Fruit fly (Drosophila melanogaster) whole organism, embryonic: ENCODE results near the gene CG1309.

Source experiments
- Aef1 ChIP-seq: fragments of 200-800 bp; sonication (Bioruptor generic); IDR thresholded peaks from 3 replicates; pipeline ENCODE4 v1.3.6; 2022; ENCODE audit warnings: missing biosample characterization, missing genetic modification characterization
- CG10565 ChIP-seq: fragments of 200-800 bp; sonication (Bioruptor generic); optimal IDR thresholded peaks from 3 replicates; lab custom pipeline; 2016; ENCODE audit warnings: missing biosample characterization, mild to moderate bottlenecking, missing genetic modification characterization
- CG12155 ChIP-seq: fragments of 200-800 bp; sonication (Bioruptor generic); optimal IDR thresholded peaks from 3 replicates; lab custom pipeline; 2016; ENCODE audit warnings: missing biosample characterization, missing genetic modification characterization
- CG12219 ChIP-seq: fragments of 200-800 bp; sonication (Bioruptor generic); optimal IDR thresholded peaks from 3 replicates; lab custom pipeline; 2018; ENCODE audit warnings: missing biosample characterization, mild to moderate bottlenecking, missing genetic modification characterization
- CG12391 ChIP-seq: fragments of 200-800 bp; sonication (Bioruptor generic); optimal IDR thresholded peaks from 3 replicates; lab custom pipeline; 2018; ENCODE audit warnings: missing biosample characterization, mild to moderate bottlenecking, missing genetic modification characterization, moderate library complexity
- CG13775 ChIP-seq: fragments of 200-800 bp; sonication (Bioruptor generic); optimal IDR thresholded peaks from 3 replicates; lab custom pipeline; 2017; ENCODE audit warnings: missing biosample characterization, mild to moderate bottlenecking, missing genetic modification characterization
- CG1603 ChIP-seq: fragments of 200-800 bp; sonication (Bioruptor generic); optimal IDR thresholded peaks from 2 replicates; lab custom pipeline; 2019; ENCODE audit warnings: missing biosample characterization, mild to moderate bottlenecking, missing genetic modification characterization, moderate library complexity
- CG16813 ChIP-seq: fragments of 200-800 bp; sonication (Bioruptor generic); IDR thresholded peaks from 3 replicates; pipeline ENCODE4 v1.3.6; 2022; ENCODE audit warnings: missing biosample characterization, missing genetic modification characterization; ENCODE audit not compliant: partially characterized antibody
- CG17359 ChIP-seq: fragments of 200-800 bp; sonication (Bioruptor generic); optimal IDR thresholded peaks from 3 replicates; lab custom pipeline; 2018; ENCODE audit warnings: missing biosample characterization, mild to moderate bottlenecking, missing genetic modification characterization, moderate library complexity
- CG17385 ChIP-seq: fragments of 200-800 bp; sonication (Bioruptor generic); optimal IDR thresholded peaks from 3 replicates; lab custom pipeline; 2018; ENCODE audit warnings: missing biosample characterization, mild to moderate bottlenecking, missing genetic modification characterization
- CG17568 ChIP-seq: fragments of 200-800 bp; sonication (Bioruptor generic); optimal IDR thresholded peaks from 2 replicates; lab custom pipeline; 2018; ENCODE audit warnings: missing biosample characterization, mild to moderate bottlenecking, missing genetic modification characterization, moderate library complexity
- CG17829 ChIP-seq: fragments of 200-800 bp; optimal IDR thresholded peaks from 2 replicates; lab custom pipeline; 2019; ENCODE audit warnings: missing biosample characterization, mild to moderate bottlenecking, missing genetic modification characterization, moderate library complexity
- CG1832 ChIP-seq: fragments of 200-800 bp; sonication (Bioruptor generic); optimal IDR thresholded peaks from 2 replicates; lab custom pipeline; 2017; ENCODE audit warnings: missing biosample characterization, mild to moderate bottlenecking, missing genetic modification characterization, inconsistent platforms
- CG2199 ChIP-seq: fragments of 200-800 bp; sonication (Bioruptor generic); IDR thresholded peaks from 3 replicates; pipeline ENCODE4 v1.3.6; 2022; ENCODE audit warnings: missing biosample characterization, missing genetic modification characterization
- CG2712 ChIP-seq: fragments of 200-800 bp; optimal IDR thresholded peaks from 3 replicates; lab custom pipeline; 2019; ENCODE audit warnings: missing biosample characterization, mild to moderate bottlenecking, missing genetic modification characterization, moderate library complexity
- CG31441 ChIP-seq: fragments of 200-800 bp; sonication (Bioruptor generic); IDR thresholded peaks from 2 replicates; pipeline ENCODE4 v1.3.6; 2022; ENCODE audit warnings: missing biosample characterization, missing genetic modification characterization
- CG3726 ChIP-seq: fragments of 200-800 bp; sonication (Bioruptor generic); IDR thresholded peaks from 3 replicates; pipeline ENCODE4, ENCODE4 v1.3.6; 2022; ENCODE audit warnings: missing biosample characterization, missing genetic modification characterization
- CG4730 ChIP-seq: fragments of 200-800 bp; sonication (Bioruptor generic); IDR thresholded peaks from 2 replicates; pipeline ENCODE4 v1.3.6; 2022; ENCODE audit warnings: missing biosample characterization, missing genetic modification characterization
- CG6175 ChIP-seq: fragments of 200-800 bp; sonication (Bioruptor generic); IDR thresholded peaks from 3 replicates; pipeline ENCODE4 v1.3.6; 2022; ENCODE audit warnings: missing biosample characterization, missing genetic modification characterization
- CG6765 ChIP-seq: fragments of 200-800 bp; sonication (Bioruptor generic); optimal IDR thresholded peaks from 3 replicates; lab custom pipeline; 2017; ENCODE audit warnings: missing biosample characterization, mild to moderate bottlenecking, missing genetic modification characterization
- CG7271 ChIP-seq: fragments of 200-800 bp; sonication (Bioruptor generic); optimal IDR thresholded peaks from 2 replicates; lab custom pipeline; 2018; ENCODE audit warnings: missing biosample characterization, mild to moderate bottlenecking, missing genetic modification characterization, moderate library complexity
- CG7963 ChIP-seq: fragments of 200-800 bp; sonication (Bioruptor generic); IDR thresholded peaks from 3 replicates; pipeline ENCODE4 v1.3.6; 2022; ENCODE audit warnings: missing biosample characterization, missing genetic modification characterization; ENCODE audit not compliant: partially characterized antibody
- CG9797 ChIP-seq: fragments of 200-800 bp; sonication (Bioruptor generic); optimal IDR thresholded peaks from 3 replicates; lab custom pipeline; 2018; ENCODE audit warnings: missing biosample characterization, mild to moderate bottlenecking, missing genetic modification characterization
- CG9817 ChIP-seq: fragments of 200-800 bp; sonication (Bioruptor generic); optimal IDR thresholded peaks from 2 replicates; lab custom pipeline; 2018; ENCODE audit warnings: missing biosample characterization, mild to moderate bottlenecking, missing genetic modification characterization, moderate library complexity
- Dip3 ChIP-seq: fragments of 200-800 bp; sonication (Bioruptor generic); optimal IDR thresholded peaks from 3 replicates; lab custom pipeline; 2016; ENCODE audit warnings: missing biosample characterization, missing genetic modification characterization
- Dll ChIP-seq: fragments of 200-800 bp; sonication (Bioruptor generic); IDR thresholded peaks from 4 replicates; pipeline ENCODE4 v1.3.6; 2022; ENCODE audit warnings: missing biosample characterization, missing genetic modification characterization; ENCODE audit not compliant: partially characterized antibody
- ERR ChIP-seq: fragments of 200-800 bp; sonication (Bioruptor generic); optimal IDR thresholded peaks from 2 replicates; lab custom pipeline; 2016; ENCODE audit warnings: missing biosample characterization, missing genetic modification characterization
- Fer3 ChIP-seq: fragments of 200-800 bp; sonication (Bioruptor generic); optimal IDR thresholded peaks from 2 replicates; lab custom pipeline; 2018; ENCODE audit warnings: missing biosample characterization, mild to moderate bottlenecking, missing genetic modification characterization, moderate library complexity
- Lhr ChIP-seq: fragments of 200-800 bp; sonication (Bioruptor generic); optimal IDR thresholded peaks from 3 replicates; lab custom pipeline; 2017; ENCODE audit warnings: mild to moderate bottlenecking, missing biosample characterization, missing genetic modification reagents, missing genetic modification characterization
- Lpt ChIP-seq: fragments of >200 bp; optimal IDR thresholded peaks from 2 replicates; lab custom pipeline; 2018; ENCODE audit warnings: missing biosample characterization, missing genetic modification characterization
- Nf-YA ChIP-seq: fragments of 200-800 bp; sonication (Bioruptor generic); IDR thresholded peaks from 2 replicates; pipeline ENCODE4 v1.3.6; 2022; ENCODE audit warnings: missing biosample characterization, missing genetic modification characterization
- Pdp1 ChIP-seq, 2 experiments: fragments of 200-800 bp; sonication (Bioruptor generic); optimal IDR thresholded peaks; 3 replicates each; lab custom pipeline; 2016; ENCODE audit warnings: missing biosample characterization in 2 of 2, missing genetic modification characterization in 2 of 2, mild to moderate bottlenecking in 1 of 2, moderate library complexity in 1 of 2
- Ptx1 ChIP-seq: fragments of 200-800 bp; sonication (Bioruptor generic); IDR thresholded peaks from 2 replicates; pipeline ENCODE4 v1.3.6; 2022; ENCODE audit warnings: missing biosample characterization, missing genetic modification characterization
- Tbp ChIP-seq: fragments of >200 bp; optimal IDR thresholded peaks from 2 replicates; lab custom pipeline; 2018; ENCODE audit warnings: missing biosample characterization, missing genetic modification characterization
- ash1 ChIP-seq: fragments of 200-800 bp; sonication (Bioruptor generic); optimal IDR thresholded peaks from 2 replicates; lab custom pipeline; 2018; ENCODE audit warnings: missing biosample characterization, mild to moderate bottlenecking, missing genetic modification characterization
- bab2 ChIP-seq: fragments of 200-800 bp; sonication (Bioruptor generic); optimal IDR thresholded peaks from 2 replicates; lab custom pipeline; 2016; ENCODE audit warnings: missing biosample characterization, missing genetic modification characterization
- bowl ChIP-seq: fragments of 200-800 bp; sonication (Bioruptor generic); IDR thresholded peaks from 2 replicates; pipeline ENCODE4 v1.3.6; 2022; ENCODE audit warnings: missing biosample characterization, missing genetic modification characterization
- corto ChIP-seq: fragments of 200-800 bp; sonication (Bioruptor generic); optimal IDR thresholded peaks from 2 replicates; lab custom pipeline; 2016; ENCODE audit warnings: missing biosample characterization, mild to moderate bottlenecking, missing genetic modification characterization, moderate library complexity
- croc ChIP-seq: fragments of 200-800 bp; sonication (Bioruptor generic); conservative IDR thresholded peaks from 3 replicates; pipeline ENCODE4 v1.3.6; 2022; ENCODE audit warnings: missing biosample characterization, missing genetic modification characterization
- en ChIP-seq: fragments of 200-800 bp; sonication (Bioruptor generic); optimal IDR thresholded peaks from 2 replicates; lab custom pipeline; 2016; ENCODE audit warnings: missing biosample characterization, missing genetic modification characterization
- grn ChIP-seq: fragments of 200-800 bp; sonication (Bioruptor generic); optimal IDR thresholded peaks from 3 replicates; lab custom pipeline; 2017; ENCODE audit warnings: missing biosample characterization, missing genetic modification characterization
- maf-S ChIP-seq: fragments of 200-800 bp; sonication (Bioruptor generic); optimal IDR thresholded peaks from 2 replicates; lab custom pipeline; 2016; ENCODE audit warnings: missing biosample characterization, missing genetic modification characterization
- org-1 ChIP-seq: fragments of 200-800 bp; sonication (Bioruptor generic); optimal IDR thresholded peaks from 2 replicates; lab custom pipeline; 2017; ENCODE audit warnings: missing biosample characterization, missing genetic modification characterization
- pfk ChIP-seq: fragments of 200-800 bp; sonication (Bioruptor generic); optimal IDR thresholded peaks from 2 replicates; lab custom pipeline; 2018; ENCODE audit warnings: missing biosample characterization, mild to moderate bottlenecking, missing genetic modification characterization, moderate library complexity
- sima ChIP-seq: fragments of 200-800 bp; sonication (Bioruptor generic); optimal IDR thresholded peaks from 2 replicates; lab custom pipeline; 2016; ENCODE audit warnings: missing biosample characterization, missing genetic modification characterization
- so ChIP-seq: fragments of 200-800 bp; sonication (Bioruptor generic); IDR thresholded peaks from 3 replicates; pipeline ENCODE4 v1.3.6; 2022; ENCODE audit warnings: missing biosample characterization, missing genetic modification characterization
- tx ChIP-seq: fragments of 200-800 bp; sonication (Bioruptor generic); optimal IDR thresholded peaks from 2 replicates; lab custom pipeline; 2016; ENCODE audit warnings: missing biosample characterization, missing genetic modification characterization
- vvl ChIP-seq: fragments of 200-800 bp; sonication (Bioruptor generic); IDR thresholded peaks from 2 replicates; pipeline ENCODE4 v1.3.6; 2022; ENCODE audit warnings: missing biosample characterization, missing genetic modification characterization

CG1309 gene

DNA sequence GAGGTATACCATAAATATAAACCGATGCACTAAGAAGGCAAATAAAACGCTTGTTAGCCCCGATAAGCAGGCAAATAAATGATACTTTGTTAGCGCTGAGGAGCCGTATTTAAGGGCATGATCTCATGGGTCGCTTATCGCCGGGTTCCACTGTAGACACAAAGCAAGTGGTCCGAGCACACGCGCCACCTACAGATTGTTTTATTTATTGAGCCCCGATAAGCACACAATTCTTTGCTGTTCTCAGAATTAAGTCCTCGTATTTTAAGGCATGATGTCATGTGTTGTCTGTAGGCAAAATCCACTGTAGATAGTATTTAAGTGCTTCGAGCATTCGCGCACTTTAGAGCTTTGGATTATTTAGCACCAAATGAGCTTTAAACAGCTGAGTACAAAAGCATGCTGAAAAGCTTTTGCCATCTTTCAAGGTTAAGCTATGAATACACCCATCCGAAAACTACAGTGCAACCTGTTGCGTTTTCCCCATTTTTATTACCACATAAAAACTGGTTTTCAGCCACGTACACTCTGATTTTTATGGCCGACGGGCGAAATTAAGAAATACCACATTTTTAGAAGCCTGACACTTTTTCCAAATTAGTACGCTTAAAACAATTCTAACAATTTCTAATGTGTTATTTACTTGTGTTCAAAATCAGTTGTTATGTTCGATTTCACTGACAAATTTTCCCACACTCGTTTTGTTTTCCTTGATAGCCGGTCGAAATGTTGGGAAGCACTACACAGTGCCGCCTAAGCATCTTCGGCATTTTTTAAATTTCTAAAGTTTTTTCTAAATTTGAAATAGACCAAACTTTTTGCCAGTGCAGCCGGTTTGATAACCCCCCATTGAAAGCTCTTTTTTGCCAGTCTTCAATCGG is 19.5 kb upstream of the CG1309 start, which contains the start of gene Sqor (continued):
- TF ChIP-seq pfk (GFP tag; lab: Kevin White, UChicago) (peak; percentile 14), tx (GFP tag; lab: Kevin White, UChicago) (peak; percentile 67), Fer3 (tag; lab: Kevin White, UChicago) (peak; percentile 87), Lhr (peak; percentile 28), Nf-YA (GFP tag; lab: Robert Waterston, UW) (peak; percentile 75), bowl (GFP tag; lab: Robert Waterston, UW) (peak; percentile 61), CG16813 (no peak), CG1603 (tag; lab: Kevin White, UChicago) (peak; percentile 89), croc (0 out of 3 replicates have a peak, but pooled peaks have one; percentile 13), CG4730 (GFP tag; lab: Robert Waterston, UW) (peak; percentile 76), CG10565 (peak; percentile 3), CG1832 (no peak), bab2 (GFP tag; lab: Kevin White, UChicago) (peak; percentile 71), Aef1 (GFP tag; lab: Robert Waterston, UW) (peak; percentile 81), CG9797 (GFP tag; lab: Kevin White, UChicago) (no peak), CG12391 (tag; lab: Kevin White, UChicago) (peak; percentile 84), ash1 (GFP tag; lab: Kevin White, UChicago) (peak; percentile 57), CG6175 (GFP tag; lab: Robert Waterston, UW) (peak; percentile 69; the same call in 2 of the 3 replicates), CG7271 (tag; lab: Kevin White, UChicago) (no peak), CG31441 (GFP tag; lab: Robert Waterston, UW) (peak; percentile 76), sima (GFP tag; lab: Kevin White, UChicago) (peak; percentile 53), CG2712 (tag; lab: Kevin White, UChicago) (peak; percentile 79), so (GFP tag; lab: Robert Waterston, UW) (peak; percentile 85), Tbp (GFP tag; lab: Kevin White, UChicago) (no peak), ERR (peak; percentile 85), org-1 (peak; percentile 85), CG2199 (GFP tag; lab: Robert Waterston, UW) (peak; percentile 70; the same call in 2 of the 3 replicates), Dip3 (GFP tag; lab: Kevin White, UChicago) (peak; percentile 92), CG17385 (GFP tag; lab: Kevin White, UChicago) (peak; percentile 83), CG17568 (GFP tag; lab: Kevin White, UChicago) (peak; percentile 16), Lpt (GFP tag; lab: Kevin White, UChicago) (no peak), CG9817 (peak; percentile 81), CG6765 (GFP tag; lab: Kevin White, UChicago) (peak; percentile 86), grn (GFP tag; lab: Kevin White, UChicago) (peak; percentile 8), Dll (no peak), CG7963 (GFP tag; lab: Robert Waterston, UW) (no peak), CG17359 (tag; lab: Kevin White, UChicago) (peak; percentile 86), CG12155 (GFP tag; lab: Kevin White, UChicago) (peak; percentile 66), Ptx1 (GFP tag; lab: Robert Waterston, UW) (peak; percentile 75), vvl (GFP tag; lab: Robert Waterston, UW) (peak; percentile 81), Pdp1 (GFP tag; optimal IDR thresholded peaks at IDR 0.05; lab: Kevin White, UChicago) (peak; percentile 89), CG13775 (GFP tag; lab: Kevin White, UChicago) (peak; percentile 81), CG12219 (GFP tag; lab: Kevin White, UChicago) (peak; percentile 81), CG3726 (peak; percentile 76; the same call in 2 of the 3 replicates), corto (GFP tag; lab: Kevin White, UChicago) (peak; percentile 83), maf-S (GFP tag; lab: Kevin White, UChicago) (peak; percentile 90), CG17829 (tag; lab: Kevin White, UChicago) (peak; percentile 78), en (GFP tag; lab: Kevin White, UChicago) (peak; percentile 75)
